Worm (Caenorhabditis elegans): Measurements from ENCODE around the gene W03A5.6.

Gene W03A5.6

DNA sequence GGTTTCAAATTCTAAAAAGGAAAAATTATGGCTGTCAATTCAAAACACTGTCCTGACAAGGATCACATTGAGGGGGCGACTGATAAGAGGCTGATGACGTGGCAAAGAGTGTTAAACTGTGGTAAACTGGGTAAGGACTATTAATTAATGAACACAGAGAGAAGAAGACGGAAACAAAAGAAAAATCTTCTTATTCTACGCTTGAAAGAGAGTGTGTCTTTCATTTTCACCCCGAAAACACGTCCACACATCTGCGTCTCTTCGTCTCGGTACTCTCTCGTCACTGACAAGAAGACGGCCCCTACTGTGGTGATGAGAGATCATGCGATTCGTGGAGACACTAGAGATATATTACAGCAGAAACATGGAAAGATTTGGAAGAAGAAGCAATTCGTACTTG lies 19.0 kb downstream of the W03A5.6 start (continued):
- TF ChIP-seq nhr-25 (tag; optimal IDR thresholded peaks at IDR 0.05; ENCODE audit: borderline replicate concordance, insufficient read depth) (no peak), dmd-9 (GFP tag; IDR thresholded peaks at IDR 0.05) (no peak), lim-7 (GFP tag; IDR thresholded peaks at IDR 0.05) (no peak), spr-3 (GFP tag; optimal IDR thresholded peaks at IDR 0.05) (no peak), spr-1 (tag; optimal IDR thresholded peaks at IDR 0.05) (no peak), lin-38 (GFP tag; IDR thresholded peaks at IDR 0.05) (peak; percentile 33; the same call in 1 of the 2 replicates), mdl-1 (tag; optimal IDR thresholded peaks at IDR 0.05) (peak in 1 of 2 experiments; percentile 34), ZK546.5 (tag; optimal IDR thresholded peaks at IDR 0.05) (no peak), unc-130 (GFP tag; optimal IDR thresholded peaks at IDR 0.05) (no peak), F10B5.3 (tag; optimal IDR thresholded peaks at IDR 0.05) (no peak), Y48G9A.11 (GFP tag; IDR thresholded peaks at IDR 0.05) (no peak), ctbp-1 (GFP tag; IDR thresholded peaks at IDR 0.05) (no peak), nhr-77 (tag; optimal IDR thresholded peaks at IDR 0.05) (no peak), nhr-28 (tag; optimal IDR thresholded peaks at IDR 0.05) (peak; percentile 56), zip-11 (GFP tag; IDR thresholded peaks at IDR 0.05) (no peak), zfp-2 (tag; optimal IDR thresholded peaks at IDR 0.05) (no peak), php-3 (GFP tag; IDR thresholded peaks at IDR 0.05) (no peak), mxl-3 (GFP tag; optimal IDR thresholded peaks at IDR 0.05) (peak; percentile 61), nhr-6 (tag; optimal IDR thresholded peaks at IDR 0.05) (no peak), rbr-2 (tag; optimal IDR thresholded peaks at IDR 0.05) (peak; percentile 27), lin-13 (GFP tag; optimal IDR thresholded peaks at IDR 0.05) (no peak), ceh-32 (tag; optimal IDR thresholded peaks at IDR 0.05; ENCODE audit: poor library complexity) (no peak), dpl-1 (GFP tag; optimal IDR thresholded peaks at IDR 0.05) (no peak), nhr-42 (GFP tag; IDR thresholded peaks at IDR 0.05) (no peak), lin-29 (GFP tag; IDR thresholded peaks at IDR 0.05) (no peak), lin-15B (tag; optimal IDR thresholded peaks at IDR 0.05) (no peak), lin-1 (GFP tag; IDR thresholded peaks at IDR 0.05) (peak; percentile 45; the same call in 1 of the 2 replicates), egl-43 (GFP tag; IDR thresholded peaks at IDR 0.05) (no peak), nhr-237 (tag; optimal IDR thresholded peaks at IDR 0.05) (no peak), fos-1 (tag; optimal IDR thresholded peaks at IDR 0.05) (no peak), set-16 (GFP tag; IDR thresholded peaks at IDR 0.05) (no peak), tra-1 (GFP tag; IDR thresholded peaks at IDR 0.05) (no peak), hmg-1.1 (GFP tag; IDR thresholded peaks at IDR 0.05) (0 out of 2 replicates have a peak, but pooled peaks have one; percentile 11), ces-1 (GFP tag; optimal IDR thresholded peaks at IDR 0.05) (no peak), zip-2 (tag; optimal IDR thresholded peaks at IDR 0.05) (no peak), ceh-20 (GFP tag; IDR thresholded peaks at IDR 0.05) (no peak), gei-8 (GFP tag; optimal IDR thresholded peaks at IDR 0.05) (no peak), nhr-76 (tag; optimal IDR thresholded peaks at IDR 0.05) (no peak), mes-2 (tag; optimal IDR thresholded peaks at IDR 0.05; ENCODE audit: poor library complexity, severe bottlenecking) (peak; percentile 24), skn-1 (tag; optimal IDR thresholded peaks at IDR 0.05) (no peak), unc-39 (tag; optimal IDR thresholded peaks at IDR 0.05) (no peak), lir-3 (tag; optimal IDR thresholded peaks at IDR 0.05) (no peak), zfp-3 (GFP tag; conservative IDR thresholded peaks at IDR 0.05) (no peak), Y105C5A.15 (GFP tag; IDR thresholded peaks at IDR 0.05) (no peak), vab-7 (GFP tag; IDR thresholded peaks at IDR 0.05) (no peak), madf-5 (GFP tag; IDR thresholded peaks at IDR 0.05) (no peak), F26F4.8 (GFP tag; conservative IDR thresholded peaks at IDR 0.05) (no peak), Y5F2A.4 (GFP tag; optimal IDR thresholded peaks at IDR 0.05) (no peak), egl-27 (tag; optimal IDR thresholded peaks at IDR 0.05) (no peak), mxl-2 (GFP tag; conservative IDR thresholded peaks at IDR 0.05) (no peak), Y75B8A.6 (GFP tag; IDR thresholded peaks at IDR 0.05) (no peak), madf-9 (GFP tag; conservative IDR thresholded peaks at IDR 0.05) (no peak)
